Worm (Caenorhabditis elegans) whole organism, L1 larva: Measurements from ENCODE around the gene C15H9.5.

ENCODE experiments used
- C04F5.9 ChIP-seq: sonication (generic microtip); optimal IDR thresholded peaks from 2 replicates; lab custom pipeline; 2016; ENCODE audit warnings: missing genetic modification characterization, missing compliant biosample characterization
- C16A3.4 ChIP-seq: fragments of 150-350 bp; optimal IDR thresholded peaks from 2 replicates; lab custom pipeline; 2014; ENCODE audit warnings: missing biosample characterization, missing genetic modification characterization
- C34B4.2 ChIP-seq: sonication (generic microtip); optimal IDR thresholded peaks from 2 replicates; lab custom pipeline; 2017; ENCODE audit warnings: mild to moderate bottlenecking, missing genetic modification characterization, missing compliant biosample characterization
- F16B12.6 ChIP-seq: fragments of 150-350 bp; optimal IDR thresholded peaks from 2 replicates; lab custom pipeline; 2014; ENCODE audit warnings: missing biosample characterization, missing genetic modification characterization
- aha-1 ChIP-seq: fragments of 150-350 bp; optimal IDR thresholded peaks from 2 replicates; lab custom pipeline; 2014; ENCODE audit warnings: missing biosample characterization, missing genetic modification characterization
- alr-1 ChIP-seq: fragments of 200-800 bp; sonication (Bioruptor generic); optimal IDR thresholded peaks from 2 replicates; lab custom pipeline; 2018; ENCODE audit warnings: borderline replicate concordance, mild to moderate bottlenecking, missing genetic modification characterization, missing compliant biosample characterization
- aly-2 ChIP-seq: fragments of 150-350 bp; optimal IDR thresholded peaks from 2 replicates; lab custom pipeline; 2014; ENCODE audit warnings: missing biosample characterization, missing genetic modification characterization
- blmp-1 ChIP-seq: fragments of 150-350 bp; optimal IDR thresholded peaks from 2 replicates; lab custom pipeline; 2014; ENCODE audit warnings: missing biosample characterization, missing genetic modification characterization
- ceh-8 ChIP-seq: fragments of 200-800 bp; sonication (Bioruptor generic); optimal IDR thresholded peaks from 2 replicates; lab custom pipeline; 2018; ENCODE audit warnings: mild to moderate bottlenecking, missing genetic modification characterization, moderate library complexity, missing compliant biosample characterization
- ceh-82 ChIP-seq, 3 experiments: fragments of 150-350 bp in 1 of 3; sonication (generic microtip) in 2 of 3; optimal IDR thresholded peaks; 2 replicates each; lab custom pipeline; 2014 to 2017; ENCODE audit warnings: missing biosample characterization in 3 of 3, missing genetic modification characterization in 3 of 3
- ceh-88 ChIP-seq: fragments of 200-800 bp; sonication (Bioruptor generic); IDR thresholded peaks from 2 replicates; pipeline ENCODE4 v1.3.6; 2022; ENCODE audit warnings: missing genetic modification characterization, missing compliant biosample characterization
- ceh-90 ChIP-seq: sonication (generic microtip); optimal IDR thresholded peaks from 2 replicates; lab custom pipeline; 2016; ENCODE audit warnings: missing genetic modification characterization, missing compliant biosample characterization
- ces-1 ChIP-seq: fragments of 150-350 bp; optimal IDR thresholded peaks from 2 replicates; lab custom pipeline; 2014; ENCODE audit warnings: missing biosample characterization, missing genetic modification reagents, missing genetic modification characterization
- efl-1 ChIP-seq, 4 experiments: fragments of 150-350 bp; optimal IDR thresholded peaks in 3 of 4; peaks in 1 of 4; 1 replicate in 1 of 4; 2 replicates in 3 of 4; lab custom pipeline; 2014; ENCODE audit warnings: missing biosample characterization in 2 of 4, missing genetic modification characterization in 2 of 4, missing genetic modification reagents in 2 of 4
- elt-2 ChIP-seq: sonication (generic microtip); optimal IDR thresholded peaks from 2 replicates; lab custom pipeline; 2016; ENCODE audit warnings: missing genetic modification characterization, mild to moderate bottlenecking, inconsistent platforms, missing compliant biosample characterization, missing genetic modification reagents
- ets-5 ChIP-seq: fragments of 200-800 bp; sonication (Bioruptor generic); IDR thresholded peaks from 2 replicates; pipeline ENCODE4 v1.3.6; 2022; ENCODE audit warnings: missing genetic modification characterization, missing compliant biosample characterization
- fkh-4 ChIP-seq: sonication (generic microtip); optimal IDR thresholded peaks from 2 replicates; lab custom pipeline; 2016; ENCODE audit warnings: missing compliant biosample characterization, missing genetic modification characterization, borderline replicate concordance
- fkh-8 ChIP-seq: sonication (generic microtip); optimal IDR thresholded peaks from 2 replicates; lab custom pipeline; 2016; ENCODE audit warnings: mild to moderate bottlenecking, missing genetic modification characterization, missing compliant biosample characterization
- grh-1 ChIP-seq: fragments of 200-800 bp; sonication (Bioruptor generic); IDR thresholded peaks from 2 replicates; pipeline ENCODE4 v1.3.6; 2022; ENCODE audit warnings: missing genetic modification reagents, missing genetic modification characterization, missing compliant biosample characterization
- hlh-17 ChIP-seq: fragments of 200-800 bp; sonication (Bioruptor generic); optimal IDR thresholded peaks from 2 replicates; lab custom pipeline; 2018; ENCODE audit warnings: missing genetic modification characterization, mild to moderate bottlenecking, missing compliant biosample characterization, moderate library complexity, borderline replicate concordance
- hlh-4 ChIP-seq: sonication (generic microtip); optimal IDR thresholded peaks from 2 replicates; lab custom pipeline; 2016; ENCODE audit warnings: mild to moderate bottlenecking, missing genetic modification characterization, missing compliant biosample characterization
- irx-1 ChIP-seq: sonication (generic microtip); optimal IDR thresholded peaks from 2 replicates; lab custom pipeline; 2016; ENCODE audit warnings: missing genetic modification characterization, missing compliant biosample characterization
- isw-1 ChIP-seq: fragments of 200-800 bp; sonication (Bioruptor generic); IDR thresholded peaks from 2 replicates; pipeline ENCODE4 v1.3.6; 2022; ENCODE audit warnings: missing genetic modification characterization, missing compliant biosample characterization
- mef-2 ChIP-seq: fragments of 150-350 bp; optimal IDR thresholded peaks from 2 replicates; lab custom pipeline; 2014; ENCODE audit warnings: missing biosample characterization, missing genetic modification characterization
- nhr-11 ChIP-seq: fragments of 150-350 bp; optimal IDR thresholded peaks from 2 replicates; lab custom pipeline; 2014; ENCODE audit warnings: missing biosample characterization, missing genetic modification characterization
- nhr-12 ChIP-seq: sonication (generic microtip); optimal IDR thresholded peaks from 2 replicates; lab custom pipeline; 2017; ENCODE audit warnings: missing biosample characterization, missing genetic modification characterization
- nhr-19 ChIP-seq: fragments of 200-800 bp; sonication (Bioruptor generic); conservative IDR thresholded peaks from 2 replicates; pipeline ENCODE4 v1.3.6; 2022; ENCODE audit warnings: missing genetic modification characterization, missing compliant biosample characterization
- nhr-20 ChIP-seq: sonication (generic microtip); optimal IDR thresholded peaks from 2 replicates; lab custom pipeline; 2016; ENCODE audit warnings: mild to moderate bottlenecking, missing genetic modification characterization, missing compliant biosample characterization
- nhr-237 ChIP-seq: fragments of 150-350 bp; optimal IDR thresholded peaks from 2 replicates; lab custom pipeline; 2014; ENCODE audit warnings: missing biosample characterization, missing genetic modification characterization
- nhr-71 ChIP-seq: sonication (generic microtip); optimal IDR thresholded peaks from 2 replicates; lab custom pipeline; 2016; ENCODE audit warnings: mild to moderate bottlenecking, missing genetic modification characterization, moderate library complexity, missing compliant biosample characterization
- nhr-77 ChIP-seq: fragments of 150-350 bp; optimal IDR thresholded peaks from 2 replicates; lab custom pipeline; 2014; ENCODE audit warnings: missing biosample characterization, missing genetic modification characterization
- nhr-84 ChIP-seq: sonication (generic microtip); optimal IDR thresholded peaks from 2 replicates; lab custom pipeline; 2017; ENCODE audit warnings: missing biosample characterization, missing genetic modification characterization
- nhr-90 ChIP-seq: sonication (generic microtip); optimal IDR thresholded peaks from 2 replicates; lab custom pipeline; 2016; ENCODE audit warnings: mild to moderate bottlenecking, missing genetic modification characterization, missing compliant biosample characterization; ENCODE audit not compliant: poor library complexity
- pag-3 ChIP-seq: sonication (generic microtip); optimal IDR thresholded peaks from 2 replicates; lab custom pipeline; 2017; ENCODE audit warnings: missing genetic modification characterization, mild to moderate bottlenecking, missing compliant biosample characterization, antibody characterized with exemption, borderline replicate concordance; ENCODE audit not compliant: insufficient read depth
- pax-3 ChIP-seq: fragments of 200-800 bp; sonication (Bioruptor generic); optimal IDR thresholded peaks from 2 replicates; lab custom pipeline; 2018; ENCODE audit warnings: mild to moderate bottlenecking, missing genetic modification characterization, moderate library complexity, missing compliant biosample characterization
- rnt-1 ChIP-seq: sonication (generic microtip); optimal IDR thresholded peaks from 2 replicates; lab custom pipeline; 2016; ENCODE audit warnings: mild to moderate bottlenecking, missing genetic modification characterization, moderate library complexity, missing compliant biosample characterization
- skn-1 ChIP-seq: fragments of 150-350 bp; optimal IDR thresholded peaks from 2 replicates; lab custom pipeline; 2014; ENCODE audit warnings: missing biosample characterization, missing genetic modification characterization
- snpc-4 ChIP-seq: fragments of 150-350 bp; optimal IDR thresholded peaks from 2 replicates; lab custom pipeline; 2014; ENCODE audit warnings: missing biosample characterization, missing genetic modification characterization
- unc-62 ChIP-seq: fragments of 150-350 bp; optimal IDR thresholded peaks from 2 replicates; lab custom pipeline; 2014; ENCODE audit warnings: missing biosample characterization, missing genetic modification reagents, missing genetic modification characterization
- vab-15 ChIP-seq: sonication (generic microtip); optimal IDR thresholded peaks from 2 replicates; lab custom pipeline; 2017; ENCODE audit warnings: missing genotype, mild to moderate bottlenecking, missing genetic modification characterization, missing compliant biosample characterization
- xbp-1 ChIP-seq: sonication (generic microtip); optimal IDR thresholded peaks from 2 replicates; lab custom pipeline; 2016; ENCODE audit warnings: missing genetic modification characterization, missing compliant biosample characterization
- zag-1 ChIP-seq: fragments of 150-350 bp; optimal IDR thresholded peaks from 2 replicates; lab custom pipeline; 2014; ENCODE audit warnings: missing biosample characterization, missing genetic modification characterization
- ztf-4 ChIP-seq: fragments of 150-350 bp; optimal IDR thresholded peaks from 2 replicates; lab custom pipeline; 2014; ENCODE audit warnings: missing biosample characterization, missing genetic modification characterization

Gene C15H9.5

ce11 chrX:6057580-6058305, 35.4 kb upstream of the C15H9.5 start, which contains the start of gene gln-1 (continued):
- no peak for TF ChIP-seq zag-1 (tag; lab: Kevin White, UChicago)
- TF ChIP-seq nhr-20 (tag; lab: Kevin White, UChicago), result peak; percentile 61
- TF ChIP-seq nhr-90, result no peak
- no peak for TF ChIP-seq hlh-17
- TF ChIP-seq nhr-237 (tag; lab: Kevin White, UChicago), result peak; percentile 44
- TF ChIP-seq ceh-8 (GFP tag; lab: Kevin White, UChicago), result no peak
- no peak for TF ChIP-seq pag-3
- no peak for TF ChIP-seq vab-15 (tag; lab: Kevin White, UChicago)
- TF ChIP-seq elt-2 (tag; lab: Kevin White, UChicago), result peak; percentile 81
- no peak for TF ChIP-seq grh-1
- TF ChIP-seq ztf-4 (tag; lab: Kevin White, UChicago), result no peak
- no peak for TF ChIP-seq C04F5.9
- no peak for TF ChIP-seq nhr-12 (tag; lab: Kevin White, UChicago)
- TF ChIP-seq C34B4.2 (tag; lab: Kevin White, UChicago), result no peak
- no peak for TF ChIP-seq aha-1 (tag; lab: Kevin White, UChicago)
- no peak for TF ChIP-seq skn-1 (tag; lab: Kevin White, UChicago)
- no peak for TF ChIP-seq ets-5
- no peak for TF ChIP-seq F16B12.6
- no peak for TF ChIP-seq hlh-4 (tag; lab: Kevin White, UChicago)
- TF ChIP-seq ceh-90 (tag; lab: Kevin White, UChicago), result no peak
- TF ChIP-seq fkh-4, result no peak
- TF ChIP-seq mef-2, result no peak
- no peak for TF ChIP-seq efl-1 (optimal IDR thresholded peaks at IDR 0.05; lab: Kevin White, UChicago)
- peak; percentile 5 to 79 for TF ChIP-seq efl-1 (GFP tag; optimal IDR thresholded peaks at IDR 0.05 in 1 of 2; lab: Kevin White, UChicago)
- TF ChIP-seq xbp-1, result peak; percentile 27
- no peak for TF ChIP-seq nhr-84 (tag; lab: Kevin White, UChicago)
- no peak for TF ChIP-seq ceh-88 (GFP tag; lab: Robert Waterston, UW)
- TF ChIP-seq nhr-19 (GFP tag; lab: Robert Waterston, UW), result no peak
- no peak for TF ChIP-seq alr-1 (tag; lab: Kevin White, UChicago)
- peak; percentile 2 for TF ChIP-seq nhr-77 (tag; lab: Kevin White, UChicago)
- TF ChIP-seq nhr-71 (tag; lab: Kevin White, UChicago), result peak; percentile 50
- TF ChIP-seq aly-2 (tag; lab: Kevin White, UChicago), result no peak

DNA sequence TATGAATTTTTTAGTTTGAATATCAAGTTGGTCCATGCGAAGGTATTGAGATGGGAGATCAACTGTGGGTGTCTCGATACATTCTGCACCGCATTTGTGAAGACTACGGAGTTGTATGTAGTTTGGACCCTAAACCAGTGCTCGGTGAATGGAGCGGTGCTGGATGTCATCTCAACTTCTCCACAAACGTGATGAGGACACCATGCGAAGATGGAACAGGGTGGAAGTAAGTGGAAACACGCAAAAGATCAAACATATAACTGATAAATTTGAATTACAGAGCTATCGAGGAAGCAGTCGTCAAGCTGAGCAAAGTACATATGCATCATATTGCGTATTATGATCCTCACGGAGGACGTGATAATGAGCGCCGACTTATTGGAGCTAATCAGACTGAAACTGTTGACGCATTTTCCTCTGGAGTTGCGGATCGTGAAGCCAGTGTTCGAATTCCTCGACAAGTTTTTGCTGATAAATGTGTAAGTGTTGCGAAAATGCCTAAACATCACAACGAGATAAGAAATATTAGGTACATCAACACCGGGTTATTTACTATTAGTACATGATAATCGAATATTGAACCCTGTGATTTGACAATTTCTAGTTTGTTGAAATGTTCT, 33.8 kb upstream of the C15H9.5 start:
- TF ChIP-seq elt-2 (tag; lab: Kevin White, UChicago) (peak; percentile 95), nhr-90 (peak; percentile 12), alr-1 (tag; lab: Kevin White, UChicago) (no peak), nhr-84 (tag; lab: Kevin White, UChicago) (no peak), fkh-8 (no peak), nhr-20 (tag; lab: Kevin White, UChicago) (peak; percentile 4)

ce11 chrX:6064385-6064784, 28.7 kb upstream of the C15H9.5 start:
- TF ChIP-seq blmp-1 (tag; lab: Kevin White, UChicago), result peak; percentile 86
- TF ChIP-seq rnt-1 (tag; lab: Kevin White, UChicago), result no peak

DNA sequence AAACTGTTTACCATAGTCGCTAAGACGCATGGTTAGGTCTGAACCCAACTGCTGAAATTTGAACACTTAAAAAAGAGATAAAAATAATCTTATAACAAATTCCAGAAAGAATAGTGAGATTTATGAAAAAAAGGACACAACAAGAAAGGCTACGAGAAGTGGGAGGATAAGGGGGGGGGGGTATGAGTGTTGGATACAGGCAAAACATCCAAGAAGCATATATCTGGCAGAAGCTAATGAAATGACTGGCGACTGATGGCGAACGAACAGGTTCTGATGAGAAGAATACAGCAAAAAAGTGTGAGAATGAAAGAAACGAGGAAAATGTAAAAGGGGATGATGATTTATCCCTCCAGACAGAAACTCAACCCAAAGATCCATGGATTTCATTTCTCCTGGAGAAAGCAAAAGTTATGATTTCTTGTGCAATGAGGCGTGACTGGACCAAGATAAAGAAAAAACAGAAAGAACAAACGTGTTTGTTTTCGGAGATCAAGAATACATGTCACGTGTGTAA, 27.1 kb upstream of the C15H9.5 start, which contains the start of gene ptr-4:
Gene ptr-4, minus strand, starts transcription at position 51 of the 517 bp plus-strand sequence.
- TF ChIP-seq irx-1 (tag; lab: Kevin White, UChicago) (no peak), C16A3.4 (tag; lab: Kevin White, UChicago) (no peak), ceh-82 (tag; optimal IDR thresholded peaks at IDR 0.05; lab: Kevin White, UChicago) (no peak), isw-1 (GFP tag; lab: Robert Waterston, UW) (no peak), aha-1 (tag; lab: Kevin White, UChicago) (no peak), nhr-11 (tag; lab: Kevin White, UChicago) (no peak), pax-3 (tag; lab: Kevin White, UChicago) (no peak), unc-62 (no peak), ceh-90 (tag; lab: Kevin White, UChicago) (no peak), rnt-1 (tag; lab: Kevin White, UChicago) (no peak), snpc-4 (no peak), ces-1 (GFP tag; lab: Kevin White, UChicago) (no peak), fkh-4 (no peak)
